Fruit fly (Drosophila melanogaster) Kc167 (cell line): Measurements from ENCODE around the gene Stat92E.

Experiments used
- Myc ChIP-seq: fragments of >200 bp; optimal IDR thresholded peaks from 2 replicates; lab custom pipeline; 2017; ENCODE audit warnings: missing external identifiers
- Sin3A ChIP-seq: fragments of >200 bp; optimal IDR thresholded peaks from 2 replicates; lab custom pipeline; 2018; ENCODE audit warnings: missing external identifiers
- h ChIP-seq: fragments of >200 bp; optimal IDR thresholded peaks from 3 replicates; lab custom pipeline; 2018; ENCODE audit warnings: missing external identifiers
- insv ChIP-seq: fragments of >200 bp; optimal IDR thresholded peaks from 3 replicates; lab custom pipeline; 2018; ENCODE audit warnings: missing external identifiers
- psq ChIP-seq: fragments of >200 bp; optimal IDR thresholded peaks from 2 replicates; lab custom pipeline; 2017; ENCODE audit warnings: missing external identifiers
- ttk ChIP-seq: sonication (Bioruptor generic); optimal IDR thresholded peaks from 2 replicates; lab custom pipeline; 2017; ENCODE audit warnings: missing external identifiers

- TF ChIP-seq Sin3A (lab: Kevin White, UChicago) (no peak), Myc (lab: Kevin White, UChicago) (no peak), psq (lab: Kevin White, UChicago) (no peak), h (lab: Kevin White, UChicago) (no peak), insv (lab: Kevin White, UChicago) (no peak), ttk (no peak)
Observed at dm6 chr3R:20592517-20593462, 40.7 kb upstream of the Stat92E start, which contains the start of the genes Pus1 and bon.
